Fruit fly (Drosophila melanogaster): Measurements from ENCODE around the gene cas.

Gene cas

dm6 chr3R:5701104-5701503, 15.5 kb downstream of the cas start (continued):
- no peak for TF ChIP-seq Dip2 (GFP tag; IDR thresholded peaks at IDR 0.05)
- no peak for TF ChIP-seq crp (GFP tag; optimal IDR thresholded peaks at IDR 0.05)
- TF ChIP-seq CG7786 (GFP tag; optimal IDR thresholded peaks at IDR 0.05) = no peak
- TF ChIP-seq Rx (GFP tag; IDR thresholded peaks at IDR 0.05) = no peak
- TF ChIP-seq Xrp1 (GFP tag; IDR thresholded peaks at IDR 0.05) = 0 out of 2 replicates have a peak, but pooled peaks have one; percentile 9
- no peak for TF ChIP-seq chn (GFP tag; optimal IDR thresholded peaks at IDR 0.05)
- TF ChIP-seq CG9437 (GFP tag; optimal IDR thresholded peaks at IDR 0.05) = no peak
- TF ChIP-seq CG15479 (GFP tag; optimal IDR thresholded peaks at IDR 0.05) = no peak
- TF ChIP-seq yki (optimal IDR thresholded peaks at IDR 0.05) = peak; percentile 31
- peak; percentile 61 for TF ChIP-seq sens (GFP tag)
- TF ChIP-seq wor (GFP tag; IDR thresholded peaks at IDR 0.05) = no peak
- peak; percentile 16 for TF ChIP-seq wek (GFP tag; optimal IDR thresholded peaks at IDR 0.05)
- TF ChIP-seq tna (GFP tag; IDR thresholded peaks at IDR 0.05; ENCODE audit: partially characterized antibody) = no peak
- TF ChIP-seq Aef1 (GFP tag; IDR thresholded peaks at IDR 0.05) = no peak
- peak; percentile 49; the same call in 1 of the 2 replicates for TF ChIP-seq vvl (GFP tag; IDR thresholded peaks at IDR 0.05)
- peak; percentile 13 for TF ChIP-seq CTCF (GFP tag; optimal IDR thresholded peaks at IDR 0.05)
- no peak for TF ChIP-seq lbe (GFP tag; optimal IDR thresholded peaks at IDR 0.05)
- no peak for TF ChIP-seq CG7271 (tag; optimal IDR thresholded peaks at IDR 0.05)
- TF ChIP-seq Gsc (GFP tag; IDR thresholded peaks at IDR 0.05) = no peak
- TF ChIP-seq Blimp-1 (GFP tag; optimal IDR thresholded peaks at IDR 0.05) = peak; percentile 7
- TF ChIP-seq CG7372 (GFP tag; IDR thresholded peaks at IDR 0.05) = peak; percentile 59; the same call in 1 of the 2 replicates
- no peak for TF ChIP-seq CG13424 (tag; optimal IDR thresholded peaks at IDR 0.05)
- no peak for TF ChIP-seq Ets97D (GFP tag; optimal IDR thresholded peaks at IDR 0.05)
- peak; percentile 28 for TF ChIP-seq CG8359 (GFP tag; optimal IDR thresholded peaks at IDR 0.05; ENCODE audit: borderline replicate concordance)
- TF ChIP-seq pfk (GFP tag; optimal IDR thresholded peaks at IDR 0.05) = no peak
- no peak for TF ChIP-seq p53 (GFP tag; optimal IDR thresholded peaks at IDR 0.05)

dm6 chr3R:5696384-5696783, 20.2 kb downstream of the cas start:
- TF ChIP-seq chinmo (GFP tag; IDR thresholded peaks at IDR 0.05; ENCODE audit: partially characterized antibody) = 0 out of 4 replicates have a peak, but pooled peaks have one; percentile 19
- peak; percentile 43 for TF ChIP-seq CG6765 (GFP tag; optimal IDR thresholded peaks at IDR 0.05)
- peak; percentile 25 for TF ChIP-seq Deaf1 (tag; optimal IDR thresholded peaks at IDR 0.05)
- no peak for TF ChIP-seq lov (optimal IDR thresholded peaks at IDR 0.05)
- TF ChIP-seq lov (GFP tag; IDR thresholded peaks at IDR 0.05) = 0 out of 3 replicates have a peak, but pooled peaks have one; percentile 41
- 0 out of 2 replicates have a peak, but pooled peaks have one; percentile 20 for TF ChIP-seq CG4360 (GFP tag; IDR thresholded peaks at IDR 0.05)
- TF ChIP-seq CG15514 (GFP tag; optimal IDR thresholded peaks at IDR 0.05) = peak; percentile 24
- TF ChIP-seq Hmr (GFP tag; optimal IDR thresholded peaks at IDR 0.05) = peak; percentile 35
- 0 out of 2 replicates have a peak, but pooled peaks have one; percentile 12 for TF ChIP-seq onecut (GFP tag; IDR thresholded peaks at IDR 0.05)
- peak; percentile 65 for TF ChIP-seq Ets97D (GFP tag; optimal IDR thresholded peaks at IDR 0.05)
- no peak for TF ChIP-seq her (GFP tag; optimal IDR thresholded peaks at IDR 0.05)
- peak; percentile 13 for TF ChIP-seq CG10543 (GFP tag; optimal IDR thresholded peaks at IDR 0.05)
- TF ChIP-seq phol (tag; optimal IDR thresholded peaks at IDR 0.05) = peak; percentile 62
- TF ChIP-seq CTCF (GFP tag; optimal IDR thresholded peaks at IDR 0.05) = no peak
- TF ChIP-seq esg (GFP tag; conservative IDR thresholded peaks at IDR 0.05) = no peak
- TF ChIP-seq abd-A (tag; optimal IDR thresholded peaks at IDR 0.05) = peak; percentile 61
- peak; percentile 3 for TF ChIP-seq Sox100B (GFP tag; optimal IDR thresholded peaks at IDR 0.05)
- peak; percentile 1 for TF ChIP-seq BtbVII (GFP tag; optimal IDR thresholded peaks at IDR 0.05)
- peak; percentile 22 for TF ChIP-seq pfk (GFP tag; optimal IDR thresholded peaks at IDR 0.05)
- peak; percentile 41; the same call in 1 of the 2 replicates for TF ChIP-seq Rfx (GFP tag; IDR thresholded peaks at IDR 0.05)
- peak; percentile 37 for TF ChIP-seq caup (GFP tag; optimal IDR thresholded peaks at IDR 0.05; ENCODE audit: severe bottlenecking)
- no peak for TF ChIP-seq tup (GFP tag; optimal IDR thresholded peaks at IDR 0.05)
- peak; percentile 57 for TF ChIP-seq CG34376 (GFP tag; optimal IDR thresholded peaks at IDR 0.05)
- peak; percentile 75 for TF ChIP-seq Fer1 (GFP tag; optimal IDR thresholded peaks at IDR 0.05)
- TF ChIP-seq CG7556 (GFP tag; optimal IDR thresholded peaks at IDR 0.05) = no peak
- no peak for TF ChIP-seq Atf-2 (GFP tag; optimal IDR thresholded peaks at IDR 0.05)
- TF ChIP-seq CG2129 (GFP tag; IDR thresholded peaks at IDR 0.05; ENCODE audit: partially characterized antibody) = no peak
- TF ChIP-seq CG9797 (GFP tag; optimal IDR thresholded peaks at IDR 0.05) = no peak

Data from whole organism, embryonic.